Worm (Caenorhabditis elegans) whole organism, L2 larva: ENCODE measurements around the gene usp-39.

ENCODE experiments used
- R02D3.7 ChIP-seq: fragments of 150-350 bp; optimal IDR thresholded peaks from 2 replicates; lab custom pipeline; 2014; ENCODE audit warnings: missing biosample characterization, missing genetic modification characterization
- aly-2 ChIP-seq: fragments of 150-350 bp; optimal IDR thresholded peaks from 2 replicates; lab custom pipeline; 2014; ENCODE audit warnings: missing biosample characterization, missing genetic modification characterization
- ama-1 ChIP-seq: fragments of 150-350 bp; optimal IDR thresholded peaks from 2 replicates; lab custom pipeline; 2018; ENCODE audit warnings: inconsistent platforms
- unc-55 ChIP-seq: fragments of 150-350 bp; sonication (generic microtip); optimal IDR thresholded peaks from 3 replicates; lab custom pipeline; 2014; ENCODE audit warnings: missing biosample characterization, missing genetic modification reagents, missing genetic modification characterization

ce11 chrII:2624792-2625191 lies 59.7 kb downstream of the usp-39 start, which contains the start of gene lgc-28:
- TF ChIP-seq unc-55 (GFP tag; lab: Kevin White, UChicago) (no peak), ama-1 (no peak), aly-2 (no peak), R02D3.7 (tag; lab: Kevin White, UChicago) (no peak)
